5 fruit fly cellular contexts compared by ENCODE assay signal in the genomic region with DNA sequence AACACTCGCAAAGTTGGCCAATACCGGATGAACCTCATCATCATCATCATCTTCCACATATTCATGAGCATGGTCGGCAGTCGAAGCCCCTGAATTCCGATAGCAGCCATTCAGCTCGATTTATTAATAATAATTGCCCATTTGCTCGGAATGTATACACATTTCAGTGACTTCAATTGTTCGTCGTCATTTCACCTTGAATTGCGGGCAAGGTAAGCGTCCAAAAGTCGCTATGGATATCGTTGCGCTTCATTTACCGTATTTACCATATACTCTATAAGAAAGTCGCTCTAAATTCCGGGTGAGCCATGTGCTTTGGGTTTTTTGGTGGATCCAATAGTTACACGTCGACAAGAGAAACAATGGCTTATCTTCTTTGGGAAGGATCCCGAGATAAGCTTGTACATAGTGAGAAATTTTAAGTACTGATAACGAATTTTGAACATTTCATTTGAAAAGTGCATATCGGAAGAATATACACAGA.
TF ChIP-seq lines count a peak whose summit lies in the region.

No protein-coding gene starts in this region.

- TF ChIP-seq CTCF in whole organism, embryonic (GFP tag; optimal IDR thresholded peaks at IDR 0.05; lab: Kevin White, UChicago), result no peak

TF ChIP-seq in whole organism, adult, 20 proteins besides CTCF, POLR2A, EP300 and RAD21:
- peak; percentile 14 for TF ChIP-seq CG11617 (GFP tag; optimal IDR thresholded peaks at IDR 0.05; lab: Kevin White, UChicago)
- TF ChIP-seq pad (GFP tag; optimal IDR thresholded peaks at IDR 0.05; lab: Kevin White, UChicago), result peak; percentile 30
- TF ChIP-seq CG7101 (tag; optimal IDR thresholded peaks at IDR 0.05; lab: Kevin White, UChicago), result peak; percentile 21
- TF ChIP-seq Clk (GFP tag; optimal IDR thresholded peaks at IDR 0.05; lab: Kevin White, UChicago), result peak; percentile 17
- no peak for TF ChIP-seq CG1620 (GFP tag; optimal IDR thresholded peaks at IDR 0.05; lab: Kevin White, UChicago)
- peak; percentile 11 for TF ChIP-seq CG33017 (tag; optimal IDR thresholded peaks at IDR 0.05; lab: Kevin White, UChicago)
- TF ChIP-seq Mnt (GFP tag; optimal IDR thresholded peaks at IDR 0.05; lab: Kevin White, UChicago), result peak; percentile 43
- TF ChIP-seq CG7045 (GFP tag; optimal IDR thresholded peaks at IDR 0.05; lab: Kevin White, UChicago), result peak; percentile 65
- TF ChIP-seq ovo (GFP tag; optimal IDR thresholded peaks at IDR 0.05; lab: Kevin White, UChicago), result no peak
- peak; percentile 34 for TF ChIP-seq bab1 (GFP tag; optimal IDR thresholded peaks at IDR 0.05; lab: Kevin White, UChicago)
- peak; percentile 37 for TF ChIP-seq CG14711 (tag; optimal IDR thresholded peaks at IDR 0.05; lab: Kevin White, UChicago)

TF ChIP-seq in whole organism, embryonic, 481 proteins besides CTCF, POLR2A, EP300 and RAD21 (continues in another document):
- peak; percentile 36 for TF ChIP-seq Atf-2 (GFP tag; optimal IDR thresholded peaks at IDR 0.05; lab: Kevin White, UChicago)
- no peak for TF ChIP-seq Elba2 (GFP tag; optimal IDR thresholded peaks at IDR 0.05; lab: Kevin White, UChicago)
- no peak for TF ChIP-seq Vsx1 (GFP tag; optimal IDR thresholded peaks at IDR 0.05; lab: Kevin White, UChicago)
- peak; percentile 52; the same call in 1 of the 2 replicates for TF ChIP-seq seq (GFP tag; IDR thresholded peaks at IDR 0.05; lab: Robert Waterston, UW)
- no peak for TF ChIP-seq Trl (optimal IDR thresholded peaks at IDR 0.05; lab: Kevin White, UChicago)
- TF ChIP-seq Trl (GFP tag; optimal IDR thresholded peaks at IDR 0.05; lab: Kevin White, UChicago), result no peak
- TF ChIP-seq jing (GFP tag; optimal IDR thresholded peaks at IDR 0.05; lab: Kevin White, UChicago), result no peak
- no peak for TF ChIP-seq CG15073 (GFP tag; optimal IDR thresholded peaks at IDR 0.05; lab: Kevin White, UChicago)
- peak; percentile 53 for TF ChIP-seq slbo (GFP tag; IDR thresholded peaks at IDR 0.05; lab: Robert Waterston, UW)
- TF ChIP-seq lilli (GFP tag; optimal IDR thresholded peaks at IDR 0.05; lab: Kevin White, UChicago), result peak; percentile 18
- peak; percentile 33 for TF ChIP-seq CG17385 (GFP tag; optimal IDR thresholded peaks at IDR 0.05; lab: Kevin White, UChicago)
- TF ChIP-seq mirr (GFP tag; optimal IDR thresholded peaks at IDR 0.05; lab: Kevin White, UChicago), result no peak
- no peak for TF ChIP-seq CG12942 (GFP tag; optimal IDR thresholded peaks at IDR 0.05; lab: Kevin White, UChicago)
- TF ChIP-seq CG11696 (GFP tag; IDR thresholded peaks at IDR 0.05; lab: Robert Waterston, UW), result no peak
- TF ChIP-seq lola (GFP tag; optimal IDR thresholded peaks at IDR 0.05; lab: Kevin White, UChicago), result no peak
- TF ChIP-seq hbn (GFP tag; IDR thresholded peaks at IDR 0.05; lab: Robert Waterston, UW; ENCODE audit: partially characterized antibody), result no peak
- TF ChIP-seq pho (GFP tag; optimal IDR thresholded peaks at IDR 0.05; lab: Kevin White, UChicago), result peak; percentile 18
- TF ChIP-seq bab2 (GFP tag; optimal IDR thresholded peaks at IDR 0.05; lab: Kevin White, UChicago), result peak; percentile 13
- TF ChIP-seq lmd (GFP tag; IDR thresholded peaks at IDR 0.05; lab: Robert Waterston, UW), result peak; percentile 28; the same call in 1 of the 2 replicates

TF ChIP-seq in whole organism, prepupa, 60 proteins besides CTCF, POLR2A, EP300 and RAD21 (continues in another document):
- TF ChIP-seq Ets21C (GFP tag; optimal IDR thresholded peaks at IDR 0.05; lab: Kevin White, UChicago) (no peak), Hr38 (GFP tag; optimal IDR thresholded peaks at IDR 0.05; lab: Kevin White, UChicago) (no peak), OdsH (GFP tag; optimal IDR thresholded peaks at IDR 0.05; lab: Kevin White, UChicago) (no peak), CG34406 (GFP tag; optimal IDR thresholded peaks at IDR 0.05; lab: Kevin White, UChicago) (peak; percentile 21), CG1621 (tag; optimal IDR thresholded peaks at IDR 0.05; lab: Kevin White, UChicago) (no peak), CG10631 (GFP tag; optimal IDR thresholded peaks at IDR 0.05; lab: Kevin White, UChicago) (no peak), Hr39 (GFP tag; optimal IDR thresholded peaks at IDR 0.05; lab: Kevin White, UChicago) (peak; percentile 30), fkh (GFP tag; optimal IDR thresholded peaks at IDR 0.05; lab: Kevin White, UChicago) (no peak), acj6 (GFP tag; optimal IDR thresholded peaks at IDR 0.05; lab: Kevin White, UChicago) (peak; percentile 17), net (GFP tag; optimal IDR thresholded peaks at IDR 0.05; lab: Kevin White, UChicago) (peak; percentile 65), topi (GFP tag; optimal IDR thresholded peaks at IDR 0.05; lab: Kevin White, UChicago) (peak; percentile 24), CG10669 (GFP tag; optimal IDR thresholded peaks at IDR 0.05; lab: Kevin White, UChicago) (no peak), CG11902 (GFP tag; optimal IDR thresholded peaks at IDR 0.05; lab: Kevin White, UChicago) (no peak), CG6163 (GFP tag; IDR thresholded peaks at IDR 0.05; lab: Robert Waterston, UW) (peak; percentile 58; the same call in 1 of the 3 replicates), CG6792 (GFP tag; optimal IDR thresholded peaks at IDR 0.05; lab: Kevin White, UChicago) (no peak), Smox (GFP tag; optimal IDR thresholded peaks at IDR 0.05; lab: Kevin White, UChicago) (no peak), Lpt (GFP tag; optimal IDR thresholded peaks at IDR 0.05; lab: Kevin White, UChicago) (peak; percentile 30), fd59A (GFP tag; optimal IDR thresholded peaks at IDR 0.05; lab: Kevin White, UChicago) (peak; percentile 10), CG11294 (GFP tag; IDR thresholded peaks at IDR 0.05; lab: Robert Waterston, UW) (no peak), CG4318 (GFP tag; optimal IDR thresholded peaks at IDR 0.05; lab: Kevin White, UChicago) (no peak)

TF ChIP-seq in whole organism, pupa, 21 proteins besides CTCF, POLR2A, EP300 and RAD21 (continues in another document):
- TF ChIP-seq Pif1B (GFP tag; optimal IDR thresholded peaks at IDR 0.05; lab: Kevin White, UChicago) (no peak), CG15710 (tag; optimal IDR thresholded peaks at IDR 0.05; lab: Kevin White, UChicago) (no peak), CG9948 (tag; optimal IDR thresholded peaks at IDR 0.05; lab: Kevin White, UChicago) (no peak), Snoo (tag; optimal IDR thresholded peaks at IDR 0.05; lab: Kevin White, UChicago) (no peak), CG10348 (GFP tag; IDR thresholded peaks at IDR 0.05; lab: Robert Waterston, UW) (no peak), EcR (GFP tag; optimal IDR thresholded peaks at IDR 0.05; lab: Kevin White, UChicago) (peak; percentile 7), CG13204 (GFP tag; optimal IDR thresholded peaks at IDR 0.05; lab: Kevin White, UChicago) (no peak), Ets98B (GFP tag; IDR thresholded peaks at IDR 0.05; lab: Robert Waterston, UW) (no peak; the same call in 1 of the 2 replicates), Pif1A (GFP tag; optimal IDR thresholded peaks at IDR 0.05; lab: Kevin White, UChicago) (no peak), CG32121 (GFP tag; IDR thresholded peaks at IDR 0.05; lab: Robert Waterston, UW) (peak; percentile 29; the same call in 1 of the 2 replicates), fd96Ca (GFP tag; IDR thresholded peaks at IDR 0.05; lab: Robert Waterston, UW) (peak; percentile 12; the same call in 1 of the 3 replicates), CG8159 (tag; optimal IDR thresholded peaks at IDR 0.05; lab: Kevin White, UChicago) (peak; percentile 27), CG17806 (tag; optimal IDR thresholded peaks at IDR 0.05; lab: Kevin White, UChicago) (peak; percentile 1), CG4496 (GFP tag; IDR thresholded peaks at IDR 0.05; lab: Robert Waterston, UW) (peak; percentile 47; the same call in 1 of the 3 replicates), CG8301 (tag; optimal IDR thresholded peaks at IDR 0.05; lab: Kevin White, UChicago) (peak; percentile 17), gl (tag; optimal IDR thresholded peaks at IDR 0.05; lab: Kevin White, UChicago) (no peak), CG34367 (tag; optimal IDR thresholded peaks at IDR 0.05; lab: Kevin White, UChicago) (no peak), CG12605 (GFP tag; IDR thresholded peaks at IDR 0.05; lab: Robert Waterston, UW) (0 out of 2 replicates have a peak, but pooled peaks have one; percentile 26), D1 (tag; optimal IDR thresholded peaks at IDR 0.05; lab: Kevin White, UChicago) (no peak), CG14655 (GFP tag; optimal IDR thresholded peaks at IDR 0.05; lab: Kevin White, UChicago) (no peak)

TF ChIP-seq in whole organism, wandering third instar larva, 38 proteins besides CTCF, POLR2A, EP300 and RAD21:
- TF ChIP-seq Sp1 (GFP tag; optimal IDR thresholded peaks at IDR 0.05; lab: Kevin White, UChicago) (no peak), sv (GFP tag; optimal IDR thresholded peaks at IDR 0.05; lab: Kevin White, UChicago) (no peak), Hnf4 (GFP tag; optimal IDR thresholded peaks at IDR 0.05; lab: Kevin White, UChicago) (no peak), Vsx2 (GFP tag; optimal IDR thresholded peaks at IDR 0.05; lab: Kevin White, UChicago; ENCODE audit: partially characterized antibody) (no peak), rgr (GFP tag; optimal IDR thresholded peaks at IDR 0.05; lab: Kevin White, UChicago) (peak; percentile 18), Dfd (GFP tag; optimal IDR thresholded peaks at IDR 0.05; lab: Kevin White, UChicago) (no peak), dmrt93B (GFP tag; optimal IDR thresholded peaks at IDR 0.05; lab: Kevin White, UChicago) (no peak), h (GFP tag; optimal IDR thresholded peaks at IDR 0.05; lab: Kevin White, UChicago) (peak; percentile 11), fru (GFP tag; optimal IDR thresholded peaks at IDR 0.05; lab: Kevin White, UChicago) (peak; percentile 8), usp (GFP tag; optimal IDR thresholded peaks at IDR 0.05; lab: Kevin White, UChicago) (no peak), Jra (GFP tag; optimal IDR thresholded peaks at IDR 0.05; lab: Kevin White, UChicago) (no peak), Mio (GFP tag; optimal IDR thresholded peaks at IDR 0.05; lab: Kevin White, UChicago) (no peak), OdsH (GFP tag; optimal IDR thresholded peaks at IDR 0.05; lab: Kevin White, UChicago) (peak; percentile 6), lola (GFP tag; optimal IDR thresholded peaks at IDR 0.05; lab: Kevin White, UChicago) (no peak), foxo (GFP tag; optimal IDR thresholded peaks at IDR 0.05; lab: Kevin White, UChicago) (peak in 1 of 2 experiments; percentile 17), HLH106 (tag; optimal IDR thresholded peaks at IDR 0.05; lab: Kevin White, UChicago) (peak; percentile 7), Myc (optimal IDR thresholded peaks at IDR 0.05; lab: Kevin White, UChicago) (no peak), ey (GFP tag; optimal IDR thresholded peaks at IDR 0.05; lab: Kevin White, UChicago) (peak; percentile 53), br (GFP tag; optimal IDR thresholded peaks at IDR 0.05; lab: Kevin White, UChicago) (peak; percentile 42), tai (GFP tag; optimal IDR thresholded peaks at IDR 0.05; lab: Kevin White, UChicago) (no peak)
TF ChIP-seq in whole organism, wandering third instar larva: peak in this region for 8.
